Worm (Caenorhabditis elegans): Measurements from ENCODE around the gene K08H2.7.

- TF ChIP-seq nhr-11 (tag; optimal IDR thresholded peaks at IDR 0.05) (no peak), ceh-22 (tag; optimal IDR thresholded peaks at IDR 0.05) (no peak), sox-4 (tag; optimal IDR thresholded peaks at IDR 0.05) (no peak), pha-4 (tag; optimal IDR thresholded peaks at IDR 0.05) (no peak), unc-86 (tag; optimal IDR thresholded peaks at IDR 0.05) (no peak), ceh-14 (tag; optimal IDR thresholded peaks at IDR 0.05) (no peak), ama-1 (optimal IDR thresholded peaks at IDR 0.05) (no peak), che-1 (tag; optimal IDR thresholded peaks at IDR 0.05) (no peak), odd-2 (tag; optimal IDR thresholded peaks at IDR 0.05) (no peak), unc-3 (GFP tag; conservative IDR thresholded peaks at IDR 0.05) (no peak), unc-3 (tag; optimal IDR thresholded peaks at IDR 0.05) (no peak), eyg-1 (tag; optimal IDR thresholded peaks at IDR 0.05) (no peak), hlh-13 (GFP tag; optimal IDR thresholded peaks at IDR 0.05) (no peak), ahr-1 (tag; optimal IDR thresholded peaks at IDR 0.05) (no peak)
Observed at ce11 chrX:13284618-13285017, 36.4 kb upstream of the K08H2.7 start.
